Worm (Caenorhabditis elegans) whole organism, late embryonic: ENCODE results near the gene bath-38.
A peak's percentile ranks its signal among the peaks of the same experiment; 100 is the strongest.
"Not testable (repeated sequence)": the region's sequence is repeated elsewhere in the genome, so short reads cannot be mapped to it uniquely, and the experiment has no call there.

Source experiments
- C08G9.2 ChIP-seq: sonication (generic microtip); optimal IDR thresholded peaks from 2 replicates; lab custom pipeline; 2016; ENCODE audit warnings: mild to moderate bottlenecking, missing genetic modification characterization, moderate library complexity, missing compliant biosample characterization
- F13H6.1 ChIP-seq: sonication (generic microtip); optimal IDR thresholded peaks from 2 replicates; lab custom pipeline; 2016; ENCODE audit warnings: missing genetic modification characterization, missing compliant biosample characterization
- K02D7.2 ChIP-seq: sonication (generic microtip); optimal IDR thresholded peaks from 2 replicates; lab custom pipeline; 2017; ENCODE audit warnings: mild to moderate bottlenecking, missing genetic modification characterization, missing compliant biosample characterization
- ahr-1 ChIP-seq: sonication (generic microtip); optimal IDR thresholded peaks from 2 replicates; lab custom pipeline; 2016; ENCODE audit warnings: missing genetic modification characterization, missing compliant biosample characterization
- ceh-14 ChIP-seq: sonication (generic microtip); optimal IDR thresholded peaks from 2 replicates; lab custom pipeline; 2016; ENCODE audit warnings: missing genotype, missing genetic modification characterization, missing compliant biosample characterization
- ceh-18 ChIP-seq: sonication (generic microtip); optimal IDR thresholded peaks from 2 replicates; lab custom pipeline; 2016; ENCODE audit warnings: missing genetic modification characterization, missing compliant biosample characterization
- ceh-2 ChIP-seq: sonication (generic microtip); optimal IDR thresholded peaks from 2 replicates; lab custom pipeline; 2016; ENCODE audit warnings: missing genotype, missing genetic modification characterization, missing compliant biosample characterization
- ceh-22 ChIP-seq: sonication (generic microtip); optimal IDR thresholded peaks from 2 replicates; lab custom pipeline; 2017; ENCODE audit warnings: missing biosample characterization, missing genetic modification characterization
- ceh-24 ChIP-seq: sonication (generic microtip); optimal IDR thresholded peaks from 2 replicates; lab custom pipeline; 2016; ENCODE audit warnings: mild to moderate bottlenecking, missing genetic modification characterization, missing compliant biosample characterization
- ceh-31 ChIP-seq: sonication (generic microtip); optimal IDR thresholded peaks from 2 replicates; lab custom pipeline; 2016; ENCODE audit warnings: missing genetic modification characterization, missing compliant biosample characterization
- ceh-34 ChIP-seq: sonication (generic microtip); optimal IDR thresholded peaks from 2 replicates; lab custom pipeline; 2016; ENCODE audit warnings: mild to moderate bottlenecking, missing genetic modification characterization, missing compliant biosample characterization
- ceh-45 ChIP-seq: fragments of 200-800 bp; sonication (Bioruptor generic); IDR thresholded peaks from 2 replicates; pipeline ENCODE4 v1.3.6; 2022; ENCODE audit warnings: missing genetic modification reagents, missing genetic modification characterization, missing compliant biosample characterization
- dve-1 ChIP-seq: sonication (generic microtip); optimal IDR thresholded peaks from 2 replicates; lab custom pipeline; 2017; ENCODE audit warnings: antibody characterized with exemption, mild to moderate bottlenecking, missing genetic modification characterization, missing compliant biosample characterization
- elt-2 ChIP-seq: sonication (generic microtip); optimal IDR thresholded peaks from 2 replicates; lab custom pipeline; 2016; ENCODE audit warnings: missing genetic modification reagents, missing genetic modification characterization, missing compliant biosample characterization
- ets-4 ChIP-seq: sonication (generic microtip); optimal IDR thresholded peaks from 2 replicates; lab custom pipeline; 2016; ENCODE audit warnings: missing genetic modification characterization, missing compliant biosample characterization
- fax-1 ChIP-seq: sonication (generic microtip); optimal IDR thresholded peaks from 2 replicates; lab custom pipeline; 2016; ENCODE audit warnings: missing genotype, missing genetic modification characterization, missing compliant biosample characterization
- hlh-15 ChIP-seq: sonication (generic microtip); optimal IDR thresholded peaks from 2 replicates; lab custom pipeline; 2016; ENCODE audit warnings: missing genetic modification characterization, missing compliant biosample characterization
- hlh-30 ChIP-seq: sonication (generic microtip); optimal IDR thresholded peaks from 2 replicates; lab custom pipeline; 2017; ENCODE audit warnings: antibody characterized with exemption, missing genetic modification characterization, missing compliant biosample characterization; ENCODE audit not compliant: insufficient read depth
- lim-6 ChIP-seq: sonication (generic microtip); optimal IDR thresholded peaks from 2 replicates; lab custom pipeline; 2016; ENCODE audit warnings: missing genetic modification characterization, missing compliant biosample characterization
- mec-3 ChIP-seq: sonication (generic microtip); optimal IDR thresholded peaks from 2 replicates; lab custom pipeline; 2016; ENCODE audit warnings: borderline replicate concordance, missing genetic modification characterization, missing compliant biosample characterization
- nfya-1 ChIP-seq: sonication (generic microtip); optimal IDR thresholded peaks from 2 replicates; lab custom pipeline; 2017; ENCODE audit warnings: missing genetic modification characterization, mild to moderate bottlenecking, missing compliant biosample characterization, antibody characterized with exemption, moderate library complexity
- nhr-11 ChIP-seq: fragments of 150-350 bp; optimal IDR thresholded peaks from 2 replicates; lab custom pipeline; 2014; ENCODE audit warnings: missing biosample characterization, missing genetic modification characterization
- npax-4 ChIP-seq: sonication (generic microtip); optimal IDR thresholded peaks from 2 replicates; lab custom pipeline; 2016; ENCODE audit warnings: missing genetic modification characterization, missing compliant biosample characterization
- pax-1 ChIP-seq: fragments of 150-350 bp; optimal IDR thresholded peaks from 2 replicates; lab custom pipeline; 2014; ENCODE audit warnings: missing biosample characterization, missing genetic modification characterization
- pha-2 ChIP-seq: sonication (generic microtip); optimal IDR thresholded peaks from 2 replicates; lab custom pipeline; 2017; ENCODE audit warnings: mild to moderate bottlenecking, missing genetic modification characterization, missing compliant biosample characterization
- pqm-1 ChIP-seq: sonication (generic microtip); optimal IDR thresholded peaks from 2 replicates; lab custom pipeline; 2016; ENCODE audit warnings: missing genetic modification characterization, missing compliant biosample characterization
- ref-2 ChIP-seq: sonication (generic microtip); optimal IDR thresholded peaks from 2 replicates; lab custom pipeline; 2016; ENCODE audit warnings: missing genetic modification characterization, missing compliant biosample characterization
- rnt-1 ChIP-seq: sonication (generic microtip); optimal IDR thresholded peaks from 2 replicates; lab custom pipeline; 2016; ENCODE audit warnings: missing genetic modification characterization, missing compliant biosample characterization
- sox-2 ChIP-seq: fragments of 200-800 bp; sonication (Bioruptor generic); IDR thresholded peaks from 2 replicates; pipeline ENCODE4 v1.3.6; 2022; ENCODE audit warnings: missing genetic modification reagents, missing genetic modification characterization, missing compliant biosample characterization
- tbx-2 ChIP-seq: sonication (generic microtip); optimal IDR thresholded peaks from 2 replicates; lab custom pipeline; 2016; ENCODE audit warnings: missing genetic modification characterization, missing compliant biosample characterization
- tbx-7 ChIP-seq: sonication (generic microtip); optimal IDR thresholded peaks from 2 replicates; lab custom pipeline; 2016; ENCODE audit warnings: missing genotype, missing genetic modification characterization, missing compliant biosample characterization
- ttx-3 ChIP-seq: sonication (generic microtip); optimal IDR thresholded peaks from 2 replicates; lab custom pipeline; 2016; ENCODE audit warnings: missing genetic modification reagents, missing genetic modification characterization, missing compliant biosample characterization
- unc-3 ChIP-seq, 2 experiments: fragments of 200-800 bp in 1 of 2; sonication (Bioruptor generic) in 1 of 2; sonication (generic microtip) in 1 of 2; conservative IDR thresholded peaks in 1 of 2; optimal IDR thresholded peaks in 1 of 2; 2 replicates each; pipeline versions ENCODE4 v1.3.6 to Lab custom; 2016 to 2022; ENCODE audit warnings: missing compliant biosample characterization in 2 of 2, missing genetic modification characterization in 2 of 2, missing genetic modification reagents in 1 of 2
- unc-86 ChIP-seq: sonication (generic microtip); optimal IDR thresholded peaks from 2 replicates; lab custom pipeline; 2016; ENCODE audit warnings: missing genetic modification characterization, missing compliant biosample characterization
- zip-5 ChIP-seq: sonication (generic microtip); optimal IDR thresholded peaks from 2 replicates; lab custom pipeline; 2016; ENCODE audit warnings: missing genetic modification characterization, missing compliant biosample characterization

bath-38 gene

DNA sequence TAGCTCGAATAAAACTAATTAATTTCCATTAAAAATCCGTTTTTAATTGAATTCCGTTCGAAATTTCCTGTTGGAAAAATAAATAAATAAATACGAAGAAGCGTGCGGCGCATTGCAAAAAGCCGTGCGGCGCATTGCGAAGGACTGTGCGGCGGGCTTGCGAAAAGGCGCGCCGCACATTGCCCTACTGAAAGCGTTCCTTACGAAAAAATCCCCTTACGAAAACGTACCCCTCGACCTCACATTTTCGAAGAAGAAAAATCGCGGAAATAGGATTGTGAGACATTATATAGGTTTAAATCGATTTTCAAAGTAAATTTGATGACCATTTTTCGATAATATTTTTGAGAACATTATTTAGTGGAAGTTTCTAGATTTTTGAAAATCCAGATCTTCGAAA, 10.3 kb downstream of the bath-38 start:
- peak; percentile 78; the same call in 1 of the 2 replicates for TF ChIP-seq ceh-45 (GFP tag; lab: Robert Waterston, UW)

- TF ChIP-seq nfya-1 (tag; lab: Kevin White, UChicago) (peak; percentile 76), sox-2 (GFP tag; lab: Robert Waterston, UW) (peak; percentile 73), ahr-1 (peak; percentile 19), ceh-14 (tag; lab: Kevin White, UChicago) (peak; percentile 60), rnt-1 (peak; percentile 56), pqm-1 (tag; lab: Kevin White, UChicago) (peak; percentile 5), ets-4 (tag; lab: Kevin White, UChicago) (peak; percentile 74), lim-6 (peak; percentile 49), ceh-2 (tag; lab: Kevin White, UChicago) (peak; percentile 53), unc-3 (GFP tag; conservative IDR thresholded peaks at IDR 0.05; lab: Robert Waterston, UW) (peak; percentile 83), tbx-7 (tag; lab: Kevin White, UChicago) (peak; percentile 16), hlh-30 (tag; lab: Kevin White, UChicago) (peak; percentile 10), C08G9.2 (tag; lab: Kevin White, UChicago) (peak; percentile 66), zip-5 (tag; lab: Kevin White, UChicago) (peak; percentile 10), ceh-18 (tag; lab: Kevin White, UChicago) (peak; percentile 45), ceh-31 (tag; lab: Kevin White, UChicago) (peak; percentile 85), unc-86 (tag; lab: Kevin White, UChicago) (peak; percentile 2), ref-2 (tag; lab: Kevin White, UChicago) (peak; percentile 47), elt-2 (tag; lab: Kevin White, UChicago) (peak; percentile 36), dve-1 (tag; lab: Kevin White, UChicago) (peak; percentile 33), F13H6.1 (tag; lab: Kevin White, UChicago) (peak; percentile 32), ceh-34 (peak; percentile 54), ceh-45 (GFP tag; lab: Robert Waterston, UW) (peak; percentile 95), tbx-2 (peak; percentile 75), ttx-3 (tag; lab: Kevin White, UChicago) (peak; percentile 0), fax-1 (tag; lab: Kevin White, UChicago) (peak; percentile 23)
- not testable (repeated sequence) for TF ChIP-seq unc-3 (tag; optimal IDR thresholded peaks at IDR 0.05; lab: Kevin White, UChicago)
Measured at ce11 chrII:10033163-10033871, 11.8 kb downstream of the bath-38 start, which contains the start of gene mtcu-2. mtcu-2 (minus strand) TSS chrII:10033213.

- TF ChIP-seq ref-2 (tag; lab: Kevin White, UChicago) (no peak), unc-3 (GFP tag; conservative IDR thresholded peaks at IDR 0.05; lab: Robert Waterston, UW) (no peak), unc-3 (tag; optimal IDR thresholded peaks at IDR 0.05; lab: Kevin White, UChicago) (no peak), fax-1 (tag; lab: Kevin White, UChicago) (no peak), K02D7.2 (tag; lab: Kevin White, UChicago) (no peak), ceh-24 (tag; lab: Kevin White, UChicago) (no peak), hlh-15 (tag; lab: Kevin White, UChicago) (no peak), pha-2 (tag; lab: Kevin White, UChicago) (no peak), ets-4 (tag; lab: Kevin White, UChicago) (no peak), nhr-11 (no peak), rnt-1 (no peak), mec-3 (tag; lab: Kevin White, UChicago) (no peak), ceh-22 (no peak), npax-4 (tag; lab: Kevin White, UChicago) (no peak), pqm-1 (tag; lab: Kevin White, UChicago) (no peak), hlh-30 (tag; lab: Kevin White, UChicago) (no peak), pax-1 (tag; lab: Kevin White, UChicago) (no peak)
Measured at ce11 chrII:10029890-10030289, 15.2 kb downstream of the bath-38 start, which contains the start of gene ttc-36. ttc-36 (plus strand) TSS chrII:10030190.
